Fruit fly (Drosophila melanogaster): ENCODE measurements around the gene KFase.

dm6 chr2L:6503724-6504037, 15.1 kb upstream of the KFase start:
- TF ChIP-seq foxo (GFP tag; optimal IDR thresholded peaks at IDR 0.05) (no peak), Myc (optimal IDR thresholded peaks at IDR 0.05) (no peak), sage (GFP tag; optimal IDR thresholded peaks at IDR 0.05) (no peak), Hr83 (GFP tag; optimal IDR thresholded peaks at IDR 0.05; ENCODE audit: poor library complexity, severe bottlenecking) (no peak), pan (optimal IDR thresholded peaks at IDR 0.05) (no peak), psq (GFP tag; optimal IDR thresholded peaks at IDR 0.05) (no peak), Dif (GFP tag; optimal IDR thresholded peaks at IDR 0.05; ENCODE audit: partially characterized antibody) (no peak), rgr (GFP tag; optimal IDR thresholded peaks at IDR 0.05) (no peak), CG32264 (GFP tag; optimal IDR thresholded peaks at IDR 0.05) (no peak), HLH106 (tag; optimal IDR thresholded peaks at IDR 0.05) (no peak), dmrt93B (GFP tag; optimal IDR thresholded peaks at IDR 0.05) (no peak)
